Fruit fly (Drosophila melanogaster) whole organism, prepupa: ENCODE data around the gene prt.

Experiments used
- Blimp-1 ChIP-seq: fragments of 200-800 bp; sonication (Bioruptor generic); optimal IDR thresholded peaks from 3 replicates; lab custom pipeline; 2017; ENCODE audit warnings: missing biosample characterization, missing genetic modification characterization, mild to moderate bottlenecking, moderate library complexity, missing genetic modification reagents
- CG10631 ChIP-seq: fragments of 200-800 bp; sonication (Bioruptor generic); optimal IDR thresholded peaks from 2 replicates; lab custom pipeline; 2016; ENCODE audit warnings: missing biosample characterization, missing genetic modification characterization
- CG10669 ChIP-seq: fragments of 200-800 bp; sonication (Bioruptor generic); optimal IDR thresholded peaks from 3 replicates; lab custom pipeline; 2018; ENCODE audit warnings: missing biosample characterization, mild to moderate bottlenecking, missing genetic modification characterization, moderate library complexity
- CG11294 ChIP-seq: fragments of 200-800 bp; sonication (Bioruptor generic); IDR thresholded peaks from 2 replicates; pipeline ENCODE4 v1.3.6; 2022; ENCODE audit warnings: missing biosample characterization, missing genetic modification characterization
- CG11762 ChIP-seq: fragments of 200-800 bp; sonication (Bioruptor generic); optimal IDR thresholded peaks from 3 replicates; lab custom pipeline; 2016; ENCODE audit warnings: missing biosample characterization, missing genetic modification characterization; ENCODE audit not compliant: insufficient read depth
- CG15336 ChIP-seq: fragments of 200-800 bp; sonication (Bioruptor generic); IDR thresholded peaks from 2 replicates; pipeline ENCODE4 v1.3.6; 2022; ENCODE audit warnings: missing biosample characterization, missing genetic modification characterization
- CG1621 ChIP-seq: fragments of 200-800 bp; sonication (Bioruptor generic); optimal IDR thresholded peaks from 3 replicates; lab custom pipeline; 2018; ENCODE audit warnings: missing biosample characterization, mild to moderate bottlenecking, missing genetic modification characterization
- CG3032 ChIP-seq: fragments of 200-800 bp; optimal IDR thresholded peaks from 2 replicates; lab custom pipeline; 2019; ENCODE audit warnings: missing biosample characterization, mild to moderate bottlenecking, missing genetic modification characterization, moderate library complexity
- CG31627 ChIP-seq: fragments of 200-800 bp; sonication (Bioruptor generic); optimal IDR thresholded peaks from 3 replicates; lab custom pipeline; 2016; ENCODE audit warnings: missing biosample characterization, missing genetic modification characterization
- CG32006 ChIP-seq: fragments of 200-800 bp; sonication (Bioruptor generic); optimal IDR thresholded peaks from 3 replicates; lab custom pipeline; 2017; ENCODE audit warnings: missing biosample characterization, mild to moderate bottlenecking, missing genetic modification characterization
- CG4318 ChIP-seq: fragments of 200-800 bp; sonication (Bioruptor generic); optimal IDR thresholded peaks from 3 replicates; lab custom pipeline; 2017; ENCODE audit warnings: missing biosample characterization, mild to moderate bottlenecking, missing genetic modification characterization
- CG6163 ChIP-seq: fragments of 200-800 bp; sonication (Bioruptor generic); IDR thresholded peaks from 3 replicates; pipeline ENCODE4 v1.3.6; 2022; ENCODE audit warnings: missing biosample characterization, missing genetic modification characterization
- CG6792 ChIP-seq: fragments of 200-800 bp; sonication (Bioruptor generic); optimal IDR thresholded peaks from 3 replicates; lab custom pipeline; 2016; ENCODE audit warnings: missing biosample characterization, missing genetic modification characterization
- CG6808 ChIP-seq: fragments of 200-800 bp; sonication (Bioruptor generic); optimal IDR thresholded peaks from 3 replicates; lab custom pipeline; 2017; ENCODE audit warnings: missing biosample characterization, missing genetic modification characterization, mild to moderate bottlenecking, moderate library complexity, missing genetic modification reagents
- CG6854 ChIP-seq: fragments of 200-800 bp; sonication (Bioruptor generic); optimal IDR thresholded peaks from 2 replicates; lab custom pipeline; 2017; ENCODE audit warnings: missing biosample characterization, mild to moderate bottlenecking, missing genetic modification characterization
- CG7368 ChIP-seq: fragments of 200-800 bp; sonication (Bioruptor generic); optimal IDR thresholded peaks from 3 replicates; lab custom pipeline; 2016; ENCODE audit warnings: missing biosample characterization, missing genetic modification characterization
- CG8319 ChIP-seq: fragments of 200-800 bp; sonication (Bioruptor generic); optimal IDR thresholded peaks from 3 replicates; lab custom pipeline; 2016; ENCODE audit warnings: missing biosample characterization, missing genetic modification characterization
- CG9139 ChIP-seq: fragments of 200-800 bp; sonication (Bioruptor generic); optimal IDR thresholded peaks from 3 replicates; lab custom pipeline; 2017; ENCODE audit warnings: missing biosample characterization, mild to moderate bottlenecking, missing genetic modification characterization
- Eip75B ChIP-seq: fragments of 200-800 bp; sonication (Bioruptor generic); optimal IDR thresholded peaks from 3 replicates; lab custom pipeline; 2016; ENCODE audit warnings: missing biosample characterization, missing genetic modification characterization
- Eip93F ChIP-seq: fragments of 200-800 bp; sonication (Bioruptor generic); optimal IDR thresholded peaks from 2 replicates; lab custom pipeline; 2016; ENCODE audit warnings: missing biosample characterization, mild to moderate bottlenecking, missing genetic modification characterization
- Ets21C ChIP-seq: fragments of 200-800 bp; sonication (Bioruptor generic); optimal IDR thresholded peaks from 3 replicates; lab custom pipeline; 2016; ENCODE audit warnings: missing biosample characterization, missing genetic modification characterization
- Ets96B ChIP-seq: fragments of 200-800 bp; optimal IDR thresholded peaks from 2 replicates; lab custom pipeline; 2019; ENCODE audit warnings: missing biosample characterization, mild to moderate bottlenecking, missing genetic modification characterization, moderate library complexity
- Gug ChIP-seq: fragments of 200-800 bp; sonication (Bioruptor generic); IDR thresholded peaks from 2 replicates; pipeline ENCODE4 v1.3.6; 2022; ENCODE audit warnings: missing biosample characterization, missing genetic modification characterization
- Hr38 ChIP-seq: sonication (Bioruptor generic); optimal IDR thresholded peaks from 2 replicates; lab custom pipeline; 2016; ENCODE audit warnings: missing biosample characterization, missing genetic modification characterization
- Hr39 ChIP-seq: fragments of 200-800 bp; sonication (Bioruptor generic); optimal IDR thresholded peaks from 2 replicates; lab custom pipeline; 2016; ENCODE audit warnings: missing biosample characterization, missing genetic modification characterization
- Hr4 ChIP-seq: fragments of 200-800 bp; sonication (Bioruptor generic); optimal IDR thresholded peaks from 3 replicates; lab custom pipeline; 2016; ENCODE audit warnings: missing biosample characterization, missing genetic modification characterization
- Lpt ChIP-seq: fragments of 200-800 bp; sonication (Bioruptor generic); optimal IDR thresholded peaks from 3 replicates; lab custom pipeline; 2016; ENCODE audit warnings: missing biosample characterization, missing genetic modification characterization
- OdsH ChIP-seq: fragments of 200-800 bp; sonication (Bioruptor generic); optimal IDR thresholded peaks from 3 replicates; lab custom pipeline; 2016; ENCODE audit warnings: missing biosample characterization, missing genetic modification characterization
- Smox ChIP-seq: fragments of 200-800 bp; sonication (Bioruptor generic); optimal IDR thresholded peaks from 3 replicates; lab custom pipeline; 2016; ENCODE audit warnings: missing biosample characterization, missing genetic modification characterization
- Sox102F ChIP-seq: fragments of 200-800 bp; sonication (Bioruptor generic); optimal IDR thresholded peaks from 2 replicates; lab custom pipeline; 2016; ENCODE audit warnings: missing biosample characterization, mild to moderate bottlenecking, missing genetic modification characterization
- Sox14 ChIP-seq: fragments of 200-800 bp; sonication (Bioruptor generic); optimal IDR thresholded peaks from 3 replicates; lab custom pipeline; 2016; ENCODE audit warnings: missing biosample characterization, missing genetic modification characterization
- Sox15 ChIP-seq: fragments of 200-800 bp; sonication (Bioruptor generic); optimal IDR thresholded peaks from 3 replicates; lab custom pipeline; 2016; ENCODE audit warnings: missing biosample characterization, missing genetic modification characterization
- achi ChIP-seq: fragments of 200-800 bp; sonication (Bioruptor generic); optimal IDR thresholded peaks from 3 replicates; lab custom pipeline; 2016; ENCODE audit warnings: missing biosample characterization, missing genetic modification characterization
- acj6 ChIP-seq: fragments of 200-800 bp; sonication (Bioruptor generic); optimal IDR thresholded peaks from 3 replicates; lab custom pipeline; 2016; ENCODE audit warnings: missing biosample characterization, missing genetic modification characterization
- cyc ChIP-seq: fragments of 200-800 bp; sonication (Bioruptor generic); optimal IDR thresholded peaks from 3 replicates; lab custom pipeline; 2016; ENCODE audit warnings: missing biosample characterization, missing genetic modification characterization
- dac ChIP-seq: fragments of 200-800 bp; sonication (Bioruptor generic); optimal IDR thresholded peaks from 2 replicates; lab custom pipeline; 2017; ENCODE audit warnings: missing biosample characterization, mild to moderate bottlenecking, missing genetic modification characterization
- eg ChIP-seq: fragments of 200-800 bp; sonication (Bioruptor generic); IDR thresholded peaks from 3 replicates; pipeline ENCODE4 v1.3.6; 2022; ENCODE audit warnings: missing biosample characterization, missing genetic modification characterization
- esn ChIP-seq: fragments of 200-800 bp; sonication (Bioruptor generic); optimal IDR thresholded peaks from 2 replicates; lab custom pipeline; 2016; ENCODE audit warnings: missing biosample characterization, mild to moderate bottlenecking, missing genetic modification characterization, moderate library complexity
- fd59A ChIP-seq: fragments of 200-800 bp; sonication (Bioruptor generic); optimal IDR thresholded peaks from 2 replicates; lab custom pipeline; 2017; ENCODE audit warnings: missing biosample characterization, mild to moderate bottlenecking, missing genetic modification characterization, missing genetic modification reagents
- fkh ChIP-seq: fragments of 200-800 bp; sonication (Bioruptor generic); optimal IDR thresholded peaks from 3 replicates; lab custom pipeline; 2017; ENCODE audit warnings: missing biosample characterization, mild to moderate bottlenecking, missing genetic modification characterization, moderate library complexity
- lz ChIP-seq: fragments of 200-800 bp; sonication (Bioruptor generic); optimal IDR thresholded peaks from 3 replicates; lab custom pipeline; 2016; ENCODE audit warnings: missing biosample characterization, missing genetic modification characterization
- net ChIP-seq: fragments of 200-800 bp; sonication (Bioruptor generic); optimal IDR thresholded peaks from 3 replicates; lab custom pipeline; 2016; ENCODE audit warnings: missing biosample characterization, missing genetic modification characterization
- pdm3 ChIP-seq: fragments of 200-800 bp; sonication (Bioruptor generic); optimal IDR thresholded peaks from 3 replicates; lab custom pipeline; 2016; ENCODE audit warnings: missing biosample characterization, missing genetic modification characterization
- svp ChIP-seq: fragments of 200-800 bp; sonication (Bioruptor generic); peaks from one replicate; lab custom pipeline; 2016; ENCODE audit warnings: missing biosample characterization, missing genetic modification characterization
- vri ChIP-seq: fragments of 200-800 bp; sonication (Bioruptor generic); optimal IDR thresholded peaks from 3 replicates; lab custom pipeline; 2016; ENCODE audit warnings: missing biosample characterization, mild to moderate bottlenecking, missing genetic modification characterization

Gene prt

DNA sequence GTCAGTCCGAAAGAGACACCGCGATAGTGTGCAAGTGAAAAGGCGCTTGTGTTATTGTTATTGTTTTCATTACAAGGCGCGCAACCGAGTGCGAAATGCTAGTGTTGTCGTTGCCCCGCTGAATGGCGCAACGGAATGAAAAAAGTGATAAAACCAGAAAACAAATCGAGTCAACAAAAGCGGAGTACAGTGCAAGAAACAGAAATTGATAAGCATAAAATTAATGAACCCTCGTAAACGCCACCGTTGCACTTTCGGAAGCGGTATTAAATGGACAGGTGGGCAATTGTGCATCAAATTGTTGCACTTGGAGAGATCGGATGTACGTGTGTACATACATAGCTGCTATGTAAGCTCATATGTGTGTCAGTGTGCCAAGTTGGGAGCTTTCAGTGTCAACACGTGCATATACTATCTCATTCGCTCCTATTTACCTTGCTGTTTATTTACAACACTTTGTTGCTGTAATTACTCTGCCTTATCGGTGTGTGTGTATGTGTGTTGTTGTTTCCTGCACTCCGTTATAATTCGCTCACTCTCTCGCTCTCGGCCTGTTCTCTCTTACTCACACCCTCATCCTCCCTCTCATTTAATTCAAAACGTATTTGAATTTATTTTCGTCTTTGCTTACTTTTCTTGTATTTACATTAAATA is 24.7 kb upstream of the prt start (continued):
- peak; percentile 21 for TF ChIP-seq achi (GFP tag; lab: Kevin White, UChicago)
- TF ChIP-seq Hr38 (GFP tag; lab: Kevin White, UChicago): no peak
- TF ChIP-seq dac (GFP tag; lab: Kevin White, UChicago): peak; percentile 6
- TF ChIP-seq CG7368 (GFP tag; lab: Kevin White, UChicago): peak; percentile 78
- no peak for TF ChIP-seq Blimp-1 (GFP tag; lab: Kevin White, UChicago)
- TF ChIP-seq CG11762 (GFP tag; lab: Kevin White, UChicago): peak; percentile 46
- peak; percentile 13 for TF ChIP-seq acj6 (GFP tag; lab: Kevin White, UChicago)
- TF ChIP-seq esn (GFP tag; lab: Kevin White, UChicago): peak; percentile 17
- no peak for TF ChIP-seq CG31627 (GFP tag; lab: Kevin White, UChicago)
- peak; percentile 52; the same call in 1 of the 2 replicates for TF ChIP-seq Gug
- peak; percentile 75 for TF ChIP-seq svp (GFP tag; lab: Kevin White, UChicago)
- peak; percentile 71 for TF ChIP-seq CG15336 (GFP tag; lab: Robert Waterston, UW)
- TF ChIP-seq CG1621 (tag; lab: Kevin White, UChicago): peak; percentile 46
- TF ChIP-seq CG3032 (tag; lab: Kevin White, UChicago): no peak
- peak; percentile 60 for TF ChIP-seq CG6792 (GFP tag; lab: Kevin White, UChicago)
- TF ChIP-seq CG9139 (GFP tag; lab: Kevin White, UChicago): peak; percentile 46
- TF ChIP-seq eg (GFP tag; lab: Robert Waterston, UW): peak; percentile 69

- peak; percentile 93 for TF ChIP-seq CG32006 (GFP tag; lab: Kevin White, UChicago)
- peak; percentile 59 for TF ChIP-seq Blimp-1 (GFP tag; lab: Kevin White, UChicago)
- TF ChIP-seq CG11294 (GFP tag; lab: Robert Waterston, UW): peak; percentile 77; the same call in 1 of the 2 replicates
- TF ChIP-seq CG10669 (GFP tag; lab: Kevin White, UChicago): peak; percentile 63
- peak; percentile 89 for TF ChIP-seq acj6 (GFP tag; lab: Kevin White, UChicago)
- peak; percentile 89 for TF ChIP-seq CG11762 (GFP tag; lab: Kevin White, UChicago)
- peak; percentile 68 for TF ChIP-seq Sox102F (GFP tag; lab: Kevin White, UChicago)
- TF ChIP-seq achi (GFP tag; lab: Kevin White, UChicago): peak; percentile 92
- TF ChIP-seq Smox (GFP tag; lab: Kevin White, UChicago): peak; percentile 87
- TF ChIP-seq Sox15 (GFP tag; lab: Kevin White, UChicago): peak; percentile 75
- TF ChIP-seq CG9139 (GFP tag; lab: Kevin White, UChicago): peak; percentile 55
- TF ChIP-seq Sox14 (GFP tag; lab: Kevin White, UChicago): peak; percentile 57
- TF ChIP-seq Ets21C (GFP tag; lab: Kevin White, UChicago): no peak
- peak; percentile 93 for TF ChIP-seq CG10631 (GFP tag; lab: Kevin White, UChicago)
- TF ChIP-seq OdsH: peak; percentile 90
- peak; percentile 91 for TF ChIP-seq svp (GFP tag; lab: Kevin White, UChicago)
- TF ChIP-seq eg (GFP tag; lab: Robert Waterston, UW): peak; percentile 95
- TF ChIP-seq Hr38 (GFP tag; lab: Kevin White, UChicago): no peak
- peak; percentile 80 for TF ChIP-seq Hr4 (GFP tag; lab: Kevin White, UChicago)
- peak; percentile 79 for TF ChIP-seq CG8319 (GFP tag; lab: Kevin White, UChicago)
- TF ChIP-seq CG1621 (tag; lab: Kevin White, UChicago): peak; percentile 54
- peak; percentile 90 for TF ChIP-seq Ets96B (tag; lab: Kevin White, UChicago)
- TF ChIP-seq CG3032 (tag; lab: Kevin White, UChicago): peak; percentile 89
- TF ChIP-seq cyc (GFP tag; lab: Kevin White, UChicago): peak; percentile 80
- TF ChIP-seq lz: peak; percentile 69
- peak; percentile 87 for TF ChIP-seq Lpt (GFP tag; lab: Kevin White, UChicago)
- TF ChIP-seq dac (GFP tag; lab: Kevin White, UChicago): peak; percentile 7
- TF ChIP-seq esn (GFP tag; lab: Kevin White, UChicago): peak; percentile 92
- peak; percentile 44 for TF ChIP-seq Eip93F (GFP tag; lab: Kevin White, UChicago)
- peak; percentile 64 for TF ChIP-seq fd59A (GFP tag; lab: Kevin White, UChicago)
- TF ChIP-seq CG6163 (GFP tag; lab: Robert Waterston, UW): peak; percentile 90
- peak; percentile 32 for TF ChIP-seq Hr39 (GFP tag; lab: Kevin White, UChicago)
- peak; percentile 92 for TF ChIP-seq vri (GFP tag; lab: Kevin White, UChicago)
- TF ChIP-seq Eip75B (GFP tag; lab: Kevin White, UChicago): peak; percentile 80
- peak; percentile 77 for TF ChIP-seq CG6808 (GFP tag; lab: Kevin White, UChicago)
- peak; percentile 79 for TF ChIP-seq pdm3 (GFP tag; lab: Kevin White, UChicago)
- no peak for TF ChIP-seq fkh
- TF ChIP-seq CG6854 (GFP tag; lab: Kevin White, UChicago): peak; percentile 14
- peak; percentile 89 for TF ChIP-seq net (GFP tag; lab: Kevin White, UChicago)
- peak; percentile 84 for TF ChIP-seq CG4318 (GFP tag; lab: Kevin White, UChicago)
These were observed 24.0 kb upstream of the prt start, which contains the start of gene CG10365 for dm6 chr3R:23722680-23723372. TSS of gene CG10365 (plus strand) at chr3R:23723331.
